Worm (Caenorhabditis elegans): ENCODE data around the gene glb-32.
"Not testable (repeated sequence)": the region's sequence is repeated elsewhere in the genome, so short reads cannot be mapped to it uniquely, and the experiment has no call there.

DNA sequence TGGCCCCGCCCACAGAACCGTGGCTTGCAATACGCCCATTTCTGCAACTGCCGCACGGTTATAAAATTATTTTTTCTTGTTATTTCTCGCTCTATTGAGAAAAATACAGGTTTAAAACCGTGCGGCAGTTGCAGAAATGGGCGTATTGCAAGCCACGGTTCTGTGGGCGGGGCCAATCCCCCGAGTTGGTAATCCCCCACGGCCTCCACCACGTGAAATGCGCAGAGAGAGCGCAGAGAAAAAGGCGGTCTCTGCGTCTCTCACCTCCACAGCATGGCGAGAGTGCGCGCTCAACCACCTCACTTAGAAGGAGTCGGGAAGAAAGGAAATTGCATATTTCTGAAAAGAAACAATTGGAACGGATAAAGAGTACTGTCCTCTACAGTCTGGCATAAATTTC lies 42.1 kb downstream of the glb-32 start:
- TF ChIP-seq aly-1 (tag; optimal IDR thresholded peaks at IDR 0.05); hmbx-1 (tag; optimal IDR thresholded peaks at IDR 0.05); ets-7 (tag; optimal IDR thresholded peaks at IDR 0.05); F13C5.2 (tag; optimal IDR thresholded peaks at IDR 0.05); ceh-36 (tag; optimal IDR thresholded peaks at IDR 0.05); ama-1 (optimal IDR thresholded peaks at IDR 0.05); ceh-13 (GFP tag; optimal IDR thresholded peaks at IDR 0.05); tbx-37 (GFP tag; conservative IDR thresholded peaks at IDR 0.05); B0310.2 (tag; optimal IDR thresholded peaks at IDR 0.05); flt-1 (GFP tag; IDR thresholded peaks at IDR 0.05); tbx-11 (GFP tag; IDR thresholded peaks at IDR 0.05): not testable (repeated sequence)
- peak; percentile 88 for TF ChIP-seq scrt-1 (GFP tag; IDR thresholded peaks at IDR 0.05)
